Fruit fly (Drosophila melanogaster): ENCODE data around the gene RNaseX25.
A peak's percentile ranks its signal among the peaks of the same experiment; 100 is the strongest.

The RNaseX25 gene

DNA sequence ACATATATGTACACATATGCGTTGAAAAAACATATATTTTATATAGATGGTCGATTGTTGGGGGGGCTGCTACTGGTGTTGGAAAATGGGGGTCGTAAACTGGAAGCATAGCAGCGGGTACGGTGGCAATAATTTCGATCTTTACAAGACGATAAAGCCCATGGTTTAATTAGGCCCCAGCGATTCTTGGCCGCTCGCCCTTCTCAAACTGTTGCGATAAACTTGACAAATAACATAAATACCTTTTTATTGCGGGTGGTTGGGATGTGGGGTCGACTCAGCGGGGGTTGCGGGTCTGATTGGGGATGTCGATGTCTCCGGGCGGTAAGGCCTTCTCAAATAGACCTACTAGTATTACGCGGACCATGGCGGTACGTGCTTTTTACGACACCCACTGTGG, 31.8 kb upstream of the RNaseX25 start (continued):
- TF ChIP-seq HHEX (GFP tag; optimal IDR thresholded peaks at IDR 0.05), result peak; percentile 15
- no peak for TF ChIP-seq CG30403 (GFP tag; optimal IDR thresholded peaks at IDR 0.05)
- TF ChIP-seq Dll (GFP tag; IDR thresholded peaks at IDR 0.05; ENCODE audit: partially characterized antibody), result no peak
- no peak for TF ChIP-seq eve (GFP tag; optimal IDR thresholded peaks at IDR 0.05)
- no peak for TF ChIP-seq jigr1 (GFP tag; IDR thresholded peaks at IDR 0.05)
- no peak for TF ChIP-seq ac (GFP tag; optimal IDR thresholded peaks at IDR 0.05)
- TF ChIP-seq dmrt11E (tag; optimal IDR thresholded peaks at IDR 0.05), result no peak
- peak; percentile 81 for TF ChIP-seq sug (tag; optimal IDR thresholded peaks at IDR 0.05)
- no peak for TF ChIP-seq pros (GFP tag; optimal IDR thresholded peaks at IDR 0.05)
- no peak for TF ChIP-seq CG4404 (GFP tag; IDR thresholded peaks at IDR 0.05)
- no peak for TF ChIP-seq H2.0 (GFP tag; IDR thresholded peaks at IDR 0.05)
- TF ChIP-seq gfzf (GFP tag; optimal IDR thresholded peaks at IDR 0.05), result no peak
- no peak for TF ChIP-seq CG42726 (GFP tag; IDR thresholded peaks at IDR 0.05; ENCODE audit: partially characterized antibody)
- no peak for TF ChIP-seq Xrp1 (GFP tag; IDR thresholded peaks at IDR 0.05)
- no peak for TF ChIP-seq E2f1 (GFP tag; IDR thresholded peaks at IDR 0.05)
- TF ChIP-seq CG10147 (GFP tag; optimal IDR thresholded peaks at IDR 0.05), result no peak
- TF ChIP-seq zen (tag; optimal IDR thresholded peaks at IDR 0.05), result no peak
- TF ChIP-seq CG16815 (GFP tag; optimal IDR thresholded peaks at IDR 0.05), result no peak
- TF ChIP-seq CG34376 (GFP tag; optimal IDR thresholded peaks at IDR 0.05), result peak; percentile 72
- no peak for TF ChIP-seq Gsc (GFP tag; IDR thresholded peaks at IDR 0.05)
- TF ChIP-seq Fer2 (tag; optimal IDR thresholded peaks at IDR 0.05), result no peak
- no peak for TF ChIP-seq slou (GFP tag; optimal IDR thresholded peaks at IDR 0.05)
- no peak for TF ChIP-seq Sox102F (GFP tag; optimal IDR thresholded peaks at IDR 0.05)
- no peak for TF ChIP-seq Hey (tag; optimal IDR thresholded peaks at IDR 0.05)
- TF ChIP-seq insv (GFP tag; optimal IDR thresholded peaks at IDR 0.05), result no peak
- no peak for TF ChIP-seq cwo (GFP tag; optimal IDR thresholded peaks at IDR 0.05)
- no peak for TF ChIP-seq CkIIα-i1 (GFP tag; IDR thresholded peaks at IDR 0.05)
- TF ChIP-seq CG14050 (GFP tag; IDR thresholded peaks at IDR 0.05), result no peak
- TF ChIP-seq CG12155 (GFP tag; optimal IDR thresholded peaks at IDR 0.05), result no peak
- no peak for TF ChIP-seq CG9609 (GFP tag; optimal IDR thresholded peaks at IDR 0.05)

- no peak for TF ChIP-seq Atf6 (GFP tag; IDR thresholded peaks at IDR 0.05)
- no peak for TF ChIP-seq MESR4 (GFP tag; optimal IDR thresholded peaks at IDR 0.05)
- peak in 1 of 2 experiments; percentile 21 for TF ChIP-seq Hr78 (GFP tag; optimal IDR thresholded peaks at IDR 0.05)
- TF ChIP-seq sqz (GFP tag; optimal IDR thresholded peaks at IDR 0.05), result no peak
- TF ChIP-seq CG7839 (tag; optimal IDR thresholded peaks at IDR 0.05), result no peak
- TF ChIP-seq pnt (GFP tag; optimal IDR thresholded peaks at IDR 0.05), result no peak
- TF ChIP-seq scrt (GFP tag; optimal IDR thresholded peaks at IDR 0.05), result no peak
- no peak for TF ChIP-seq CG17361 (GFP tag; IDR thresholded peaks at IDR 0.05)
- no peak for TF ChIP-seq sima (GFP tag; optimal IDR thresholded peaks at IDR 0.05)
- no peak for TF ChIP-seq chif (GFP tag; optimal IDR thresholded peaks at IDR 0.05)
- TF ChIP-seq inv (GFP tag; IDR thresholded peaks at IDR 0.05; ENCODE audit: partially characterized antibody), result no peak
- no peak for TF ChIP-seq CG7928 (GFP tag; optimal IDR thresholded peaks at IDR 0.05)
- no peak for TF ChIP-seq cad (GFP tag; optimal IDR thresholded peaks at IDR 0.05)
- TF ChIP-seq HmgZ (tag; optimal IDR thresholded peaks at IDR 0.05), result no peak
- peak; percentile 100 for TF ChIP-seq exex (tag; optimal IDR thresholded peaks at IDR 0.05)
- no peak for TF ChIP-seq CG15269 (tag; optimal IDR thresholded peaks at IDR 0.05)
- no peak for TF ChIP-seq her (GFP tag; optimal IDR thresholded peaks at IDR 0.05)
- TF ChIP-seq nom (GFP tag; optimal IDR thresholded peaks at IDR 0.05), result no peak
- TF ChIP-seq CG6272 (GFP tag; IDR thresholded peaks at IDR 0.05), result no peak
- TF ChIP-seq Oli (tag; optimal IDR thresholded peaks at IDR 0.05), result no peak
- no peak for TF ChIP-seq twi (tag; optimal IDR thresholded peaks at IDR 0.05)
Measured at dm6 chr3L:7940558-7941238, 29.7 kb upstream of the RNaseX25 start.

Data from whole organism, embryonic.